Fruit fly (Drosophila melanogaster) whole organism, embryonic: ENCODE results near the gene RhoGAP93B.

ENCODE experiments used
- ATbp ChIP-seq: fragments of 200-800 bp; sonication (Bioruptor generic); optimal IDR thresholded peaks from 2 replicates; lab custom pipeline; 2017; ENCODE audit warnings: missing biosample characterization, mild to moderate bottlenecking, missing genetic modification characterization, missing genetic modification reagents
- Ada2b ChIP-seq: fragments of 200-800 bp; sonication (Bioruptor generic); IDR thresholded peaks from 2 replicates; pipeline ENCODE4 v1.3.6; 2022; ENCODE audit warnings: missing biosample characterization, missing genetic modification characterization
- Antp ChIP-seq: fragments of 200-800 bp; sonication (Bioruptor generic); optimal IDR thresholded peaks from 3 replicates; lab custom pipeline; 2016; ENCODE audit warnings: missing biosample characterization, missing genetic modification characterization
- Atf-2 ChIP-seq: fragments of 200-800 bp; sonication (Bioruptor generic); optimal IDR thresholded peaks from 2 replicates; lab custom pipeline; 2016; ENCODE audit warnings: missing biosample characterization, missing genetic modification characterization
- CG10147 ChIP-seq: fragments of 200-800 bp; sonication (Bioruptor generic); optimal IDR thresholded peaks from 2 replicates; lab custom pipeline; 2019; ENCODE audit warnings: missing biosample characterization, mild to moderate bottlenecking, missing genetic modification characterization, moderate library complexity
- CG10366 ChIP-seq: fragments of 200-800 bp; sonication (Bioruptor generic); IDR thresholded peaks from 2 replicates; pipeline ENCODE4 v1.3.6; 2022; ENCODE audit warnings: missing biosample characterization, missing genetic modification characterization
- CG12299 ChIP-seq: fragments of 200-800 bp; sonication (Bioruptor generic); optimal IDR thresholded peaks from 2 replicates; lab custom pipeline; 2018; ENCODE audit warnings: missing biosample characterization, mild to moderate bottlenecking, missing genetic modification characterization
- CG13296 ChIP-seq: fragments of 200-800 bp; sonication (Bioruptor generic); optimal IDR thresholded peaks from 3 replicates; lab custom pipeline; 2018; ENCODE audit warnings: missing biosample characterization, mild to moderate bottlenecking, missing genetic modification characterization
- CG1529 ChIP-seq: fragments of 200-800 bp; sonication (Bioruptor generic); optimal IDR thresholded peaks from 3 replicates; lab custom pipeline; 2018; ENCODE audit warnings: missing biosample characterization, missing genetic modification characterization
- CG1603 ChIP-seq: fragments of 200-800 bp; sonication (Bioruptor generic); optimal IDR thresholded peaks from 2 replicates; lab custom pipeline; 2019; ENCODE audit warnings: missing biosample characterization, mild to moderate bottlenecking, missing genetic modification characterization, moderate library complexity
- CG16815 ChIP-seq: fragments of 200-800 bp; sonication (Bioruptor generic); optimal IDR thresholded peaks from 3 replicates; lab custom pipeline; 2017; ENCODE audit warnings: missing biosample characterization, mild to moderate bottlenecking, missing genetic modification characterization
- CG17568 ChIP-seq: fragments of 200-800 bp; sonication (Bioruptor generic); optimal IDR thresholded peaks from 2 replicates; lab custom pipeline; 2018; ENCODE audit warnings: missing biosample characterization, mild to moderate bottlenecking, missing genetic modification characterization, moderate library complexity
- CG17612 ChIP-seq: fragments of 200-800 bp; sonication (Bioruptor generic); IDR thresholded peaks from 2 replicates; pipeline ENCODE4 v1.3.6; 2022; ENCODE audit warnings: missing biosample characterization, missing genetic modification characterization
- CG1832 ChIP-seq: fragments of 200-800 bp; sonication (Bioruptor generic); optimal IDR thresholded peaks from 2 replicates; lab custom pipeline; 2017; ENCODE audit warnings: missing biosample characterization, mild to moderate bottlenecking, missing genetic modification characterization, inconsistent platforms
- CG33213 ChIP-seq: fragments of 200-800 bp; sonication (Bioruptor generic); optimal IDR thresholded peaks from 3 replicates; lab custom pipeline; 2016; ENCODE audit warnings: missing biosample characterization, missing genetic modification characterization
- CG3995 ChIP-seq: fragments of 200-800 bp; sonication (Bioruptor generic); optimal IDR thresholded peaks from 3 replicates; lab custom pipeline; 2016; ENCODE audit warnings: missing biosample characterization, missing genetic modification characterization
- CG6654 ChIP-seq: fragments of 200-800 bp; sonication (Bioruptor generic); optimal IDR thresholded peaks from 2 replicates; lab custom pipeline; 2017; ENCODE audit warnings: missing biosample characterization, mild to moderate bottlenecking, missing genetic modification characterization
- CG6683 ChIP-seq: fragments of 200-800 bp; sonication (Bioruptor generic); optimal IDR thresholded peaks from 2 replicates; lab custom pipeline; 2017; ENCODE audit warnings: missing biosample characterization, mild to moderate bottlenecking, missing genetic modification characterization, missing genetic modification reagents
- CG7745 ChIP-seq: fragments of 200-800 bp; sonication (Bioruptor generic); optimal IDR thresholded peaks from 2 replicates; lab custom pipeline; 2018; ENCODE audit warnings: missing biosample characterization, mild to moderate bottlenecking, missing genetic modification characterization, moderate library complexity
- CG8089 ChIP-seq: fragments of 200-800 bp; sonication (Bioruptor generic); optimal IDR thresholded peaks from 3 replicates; lab custom pipeline; 2016; ENCODE audit warnings: missing biosample characterization, missing genetic modification characterization
- CG8924 ChIP-seq: fragments of 200-800 bp; optimal IDR thresholded peaks from 3 replicates; lab custom pipeline; 2019; ENCODE audit warnings: missing biosample characterization, mild to moderate bottlenecking, missing genetic modification characterization, moderate library complexity
- CG9215 ChIP-seq: fragments of 200-800 bp; sonication (Bioruptor generic); IDR thresholded peaks from 2 replicates; pipeline ENCODE4 v1.3.6; 2022; ENCODE audit warnings: missing biosample characterization, missing genetic modification characterization
- CG9817 ChIP-seq: fragments of 200-800 bp; sonication (Bioruptor generic); optimal IDR thresholded peaks from 2 replicates; lab custom pipeline; 2018; ENCODE audit warnings: missing biosample characterization, mild to moderate bottlenecking, missing genetic modification characterization, moderate library complexity
- CHES-1-like ChIP-seq: fragments of 200-800 bp; sonication (Bioruptor generic); optimal IDR thresholded peaks from 2 replicates; lab custom pipeline; 2016; ENCODE audit warnings: missing biosample characterization, missing genetic modification characterization
- Dip3 ChIP-seq: fragments of 200-800 bp; sonication (Bioruptor generic); optimal IDR thresholded peaks from 3 replicates; lab custom pipeline; 2016; ENCODE audit warnings: missing biosample characterization, missing genetic modification characterization
- Ets65A ChIP-seq: fragments of 200-800 bp; sonication (Bioruptor generic); peaks from one replicate; lab custom pipeline; 2016; ENCODE audit warnings: missing biosample characterization, missing genetic modification characterization
- HmgD ChIP-seq: fragments of 200-800 bp; sonication (Bioruptor generic); optimal IDR thresholded peaks from 3 replicates; lab custom pipeline; 2016; ENCODE audit warnings: missing biosample characterization, missing genetic modification characterization
- MESR4 ChIP-seq: fragments of 200-800 bp; sonication (Bioruptor generic); optimal IDR thresholded peaks from 2 replicates; lab custom pipeline; 2018; ENCODE audit warnings: missing biosample characterization, mild to moderate bottlenecking, missing genetic modification characterization, moderate library complexity
- Oli ChIP-seq: fragments of 200-800 bp; sonication (Bioruptor generic); optimal IDR thresholded peaks from 2 replicates; lab custom pipeline; 2018; ENCODE audit warnings: missing biosample characterization, mild to moderate bottlenecking, missing genetic modification characterization, moderate library complexity
- Spps ChIP-seq: fragments of 200-800 bp; sonication (Bioruptor generic); optimal IDR thresholded peaks from 2 replicates; lab custom pipeline; 2018; ENCODE audit warnings: missing biosample characterization, mild to moderate bottlenecking, missing genetic modification characterization
- Sry-β ChIP-seq: fragments of 200-800 bp; sonication (Bioruptor generic); optimal IDR thresholded peaks from 2 replicates; lab custom pipeline; 2018; ENCODE audit warnings: missing biosample characterization, mild to moderate bottlenecking, missing genetic modification characterization, moderate library complexity
- Tbp ChIP-seq: fragments of >200 bp; optimal IDR thresholded peaks from 2 replicates; lab custom pipeline; 2018; ENCODE audit warnings: missing biosample characterization, missing genetic modification characterization
- ab ChIP-seq: fragments of 200-800 bp; sonication (Bioruptor generic); optimal IDR thresholded peaks from 2 replicates; lab custom pipeline; 2016; ENCODE audit warnings: missing biosample characterization, missing genetic modification characterization
- cg ChIP-seq: fragments of 200-800 bp; sonication (Bioruptor generic); optimal IDR thresholded peaks from 3 replicates; lab custom pipeline; 2019; ENCODE audit warnings: missing biosample characterization, mild to moderate bottlenecking, missing genetic modification characterization, moderate library complexity
- corto ChIP-seq: fragments of 200-800 bp; sonication (Bioruptor generic); optimal IDR thresholded peaks from 2 replicates; lab custom pipeline; 2016; ENCODE audit warnings: missing biosample characterization, mild to moderate bottlenecking, missing genetic modification characterization, moderate library complexity
- hbn ChIP-seq: fragments of 200-800 bp; sonication (Bioruptor generic); IDR thresholded peaks from 2 replicates; pipeline ENCODE4 v1.3.6; 2022; ENCODE audit warnings: missing biosample characterization, missing genetic modification characterization; ENCODE audit not compliant: partially characterized antibody
- her ChIP-seq: fragments of 200-800 bp; sonication (Bioruptor generic); optimal IDR thresholded peaks from 2 replicates; lab custom pipeline; 2016; ENCODE audit warnings: missing biosample characterization, missing genetic modification characterization
- hkb ChIP-seq, 2 experiments: fragments of 200-800 bp in 1 of 2; fragments of >200 bp in 1 of 2; sonication (Bioruptor generic) in 1 of 2; IDR thresholded peaks in 1 of 2; optimal IDR thresholded peaks in 1 of 2; 2 replicates each; pipeline versions ENCODE4 v1.3.6 to Lab custom; 2017 to 2022; ENCODE audit warnings: missing biosample characterization in 1 of 2, missing genetic modification characterization in 1 of 2
- jigr1 ChIP-seq: fragments of 200-800 bp; sonication (Bioruptor generic); IDR thresholded peaks from 3 replicates; pipeline ENCODE4 v1.3.6; 2022; ENCODE audit warnings: missing biosample characterization, missing genetic modification characterization
- lab ChIP-seq: fragments of 200-800 bp; sonication (Bioruptor generic); optimal IDR thresholded peaks from 3 replicates; lab custom pipeline; 2017; ENCODE audit warnings: missing biosample characterization, missing genetic modification characterization, mild to moderate bottlenecking, moderate library complexity, missing genetic modification reagents
- org-1 ChIP-seq: fragments of 200-800 bp; sonication (Bioruptor generic); optimal IDR thresholded peaks from 2 replicates; lab custom pipeline; 2017; ENCODE audit warnings: missing biosample characterization, missing genetic modification characterization
- pita ChIP-seq: fragments of 200-800 bp; sonication (Bioruptor generic); optimal IDR thresholded peaks from 2 replicates; lab custom pipeline; 2017; ENCODE audit warnings: missing biosample characterization, mild to moderate bottlenecking, missing genetic modification characterization
- pum ChIP-seq: fragments of 200-800 bp; sonication (Bioruptor generic); optimal IDR thresholded peaks from 2 replicates; lab custom pipeline; 2016; ENCODE audit warnings: missing biosample characterization, missing genetic modification characterization
- ro ChIP-seq: fragments of 200-800 bp; sonication (Bioruptor generic); IDR thresholded peaks from 2 replicates; pipeline ENCODE4 v1.3.6; 2022; ENCODE audit warnings: missing biosample characterization, missing genetic modification characterization
- row ChIP-seq: fragments of 200-800 bp; sonication (Bioruptor generic); IDR thresholded peaks from 3 replicates; pipeline ENCODE4 v1.3.6; 2022; ENCODE audit warnings: missing biosample characterization, missing genetic modification characterization
- sim ChIP-seq: fragments of 200-800 bp; sonication (Bioruptor generic); IDR thresholded peaks from 2 replicates; pipeline ENCODE4 v1.3.6; 2022; ENCODE audit warnings: missing biosample characterization, missing genetic modification characterization
- sisA ChIP-seq: fragments of 200-800 bp; sonication (Bioruptor generic); IDR thresholded peaks from 2 replicates; pipeline ENCODE4 v1.3.6; 2022; ENCODE audit warnings: missing biosample characterization, missing genetic modification characterization
- unc-4 ChIP-seq: fragments of 200-800 bp; sonication (Bioruptor generic); IDR thresholded peaks from 2 replicates; pipeline ENCODE4 v1.3.6; 2022; ENCODE audit warnings: missing biosample characterization, missing genetic modification characterization; ENCODE audit not compliant: partially characterized antibody
- vnd ChIP-seq: fragments of 200-800 bp; sonication (Bioruptor generic); IDR thresholded peaks from 3 replicates; pipeline ENCODE4 v1.3.6; 2022; ENCODE audit warnings: missing biosample characterization, missing genetic modification characterization; ENCODE audit not compliant: partially characterized antibody
- z ChIP-seq: fragments of 200-800 bp; sonication (Bioruptor generic); IDR thresholded peaks from 3 replicates; pipeline ENCODE4 v1.3.6; 2022; ENCODE audit warnings: missing biosample characterization, missing genetic modification characterization

Gene RhoGAP93B

dm6 chr3R:21111046-21111480 is 13.4 kb upstream of the RhoGAP93B start, which contains the start of gene Rab11 (continued):
- TF ChIP-seq unc-4 (GFP tag; lab: Robert Waterston, UW) (peak; percentile 84), row (GFP tag; lab: Robert Waterston, UW) (peak; percentile 83), Oli (no peak), CG16815 (GFP tag; lab: Kevin White, UChicago) (peak; percentile 3), cg (GFP tag; lab: Kevin White, UChicago) (no peak), CHES-1-like (GFP tag; lab: Kevin White, UChicago) (no peak), CG33213 (GFP tag; lab: Kevin White, UChicago) (peak; percentile 2), corto (GFP tag; lab: Kevin White, UChicago) (peak; percentile 24), Spps (tag; lab: Kevin White, UChicago) (no peak), her (no peak), CG17568 (no peak), CG12299 (peak; percentile 26), CG8089 (GFP tag; lab: Kevin White, UChicago) (no peak), Sry-β (GFP tag; lab: Kevin White, UChicago) (no peak), pum (GFP tag; lab: Kevin White, UChicago) (peak; percentile 52), ab (GFP tag; lab: Kevin White, UChicago) (no peak), CG9215 (GFP tag; lab: Robert Waterston, UW) (peak; percentile 56; the same call in 1 of the 2 replicates), CG17612 (GFP tag; lab: Robert Waterston, UW) (no peak), Ada2b (GFP tag; lab: Robert Waterston, UW) (0 out of 2 replicates have a peak, but pooled peaks have one; percentile 14), pita (GFP tag; lab: Kevin White, UChicago) (no peak), ATbp (GFP tag; lab: Kevin White, UChicago) (no peak), CG7745 (no peak), Tbp (GFP tag; lab: Kevin White, UChicago) (no peak), Ets65A (peak; percentile 8), lab (GFP tag; lab: Kevin White, UChicago) (peak; percentile 44), CG6654 (no peak), sim (GFP tag; lab: Robert Waterston, UW) (no peak), Atf-2 (peak; percentile 24), Dip3 (GFP tag; lab: Kevin White, UChicago) (peak; percentile 3), CG10366 (GFP tag; lab: Robert Waterston, UW) (peak; percentile 28), CG1529 (GFP tag; lab: Kevin White, UChicago) (no peak), CG13296 (GFP tag; lab: Kevin White, UChicago) (peak; percentile 22), org-1 (GFP tag; lab: Kevin White, UChicago) (no peak), jigr1 (GFP tag; lab: Robert Waterston, UW) (peak; percentile 5; the same call in 1 of the 3 replicates), CG9817 (peak; percentile 40), HmgD (no peak), CG8924 (tag; lab: Kevin White, UChicago) (peak; percentile 73), MESR4 (GFP tag; lab: Kevin White, UChicago) (no peak), CG10147 (GFP tag; lab: Kevin White, UChicago) (peak; percentile 64), CG3995 (GFP tag; lab: Kevin White, UChicago) (peak; percentile 74), CG1832 (GFP tag; lab: Kevin White, UChicago) (no peak), hkb (optimal IDR thresholded peaks at IDR 0.05; lab: Kevin White, UChicago) (no peak), hkb (GFP tag; IDR thresholded peaks at IDR 0.05; lab: Robert Waterston, UW) (no peak), vnd (peak; percentile 91), hbn (GFP tag; lab: Robert Waterston, UW) (peak; percentile 86), ro (no peak), z (GFP tag; lab: Robert Waterston, UW) (no peak), Antp (GFP tag; lab: Kevin White, UChicago) (peak; percentile 4), CG6683 (GFP tag; lab: Kevin White, UChicago) (no peak), CG1603 (peak; percentile 12), sisA (GFP tag; lab: Robert Waterston, UW) (peak; percentile 34; the same call in 1 of the 2 replicates)
